Fruit fly (Drosophila melanogaster) whole organism, embryonic: ENCODE measurements around the gene CG17177.

ENCODE experiments used
- CG10654 ChIP-seq: fragments of 200-800 bp; sonication (Bioruptor generic); optimal IDR thresholded peaks from 2 replicates; lab custom pipeline; 2016; ENCODE audit warnings: missing biosample characterization, missing genetic modification characterization
- CG10959 ChIP-seq: fragments of 200-800 bp; sonication (Bioruptor generic); IDR thresholded peaks from 2 replicates; pipeline ENCODE4 v1.3.6; 2022; ENCODE audit warnings: missing biosample characterization, missing genetic modification characterization
- CG11247 ChIP-seq: fragments of 200-800 bp; sonication (Bioruptor generic); IDR thresholded peaks from 2 replicates; pipeline ENCODE4 v1.3.6; 2022; ENCODE audit warnings: missing biosample characterization, missing genetic modification characterization
- CG12236 ChIP-seq: fragments of 200-800 bp; sonication (Bioruptor generic); optimal IDR thresholded peaks from 2 replicates; lab custom pipeline; 2016; ENCODE audit warnings: missing biosample characterization, missing genetic modification characterization
- CG12299 ChIP-seq: fragments of 200-800 bp; sonication (Bioruptor generic); optimal IDR thresholded peaks from 2 replicates; lab custom pipeline; 2018; ENCODE audit warnings: missing biosample characterization, mild to moderate bottlenecking, missing genetic modification characterization
- CG12744 ChIP-seq: fragments of 200-800 bp; sonication (Bioruptor generic); optimal IDR thresholded peaks from 2 replicates; lab custom pipeline; 2016; ENCODE audit warnings: missing biosample characterization, missing genetic modification characterization
- CG13775 ChIP-seq: fragments of 200-800 bp; sonication (Bioruptor generic); optimal IDR thresholded peaks from 3 replicates; lab custom pipeline; 2017; ENCODE audit warnings: missing biosample characterization, mild to moderate bottlenecking, missing genetic modification characterization
- CG13894 ChIP-seq: fragments of 200-800 bp; sonication (Bioruptor generic); optimal IDR thresholded peaks from 3 replicates; lab custom pipeline; 2018; ENCODE audit warnings: missing biosample characterization, mild to moderate bottlenecking, missing genetic modification characterization, moderate library complexity
- CG16813 ChIP-seq: fragments of 200-800 bp; sonication (Bioruptor generic); IDR thresholded peaks from 3 replicates; pipeline ENCODE4 v1.3.6; 2022; ENCODE audit warnings: missing biosample characterization, missing genetic modification characterization; ENCODE audit not compliant: partially characterized antibody
- CG3163 ChIP-seq: fragments of 200-800 bp; sonication (Bioruptor generic); optimal IDR thresholded peaks from 3 replicates; lab custom pipeline; 2016; ENCODE audit warnings: missing biosample characterization, missing genetic modification characterization
- CG32532 ChIP-seq: fragments of 200-800 bp; sonication (Bioruptor generic); IDR thresholded peaks from 2 replicates; pipeline ENCODE4 v1.3.6; 2022; ENCODE audit warnings: missing biosample characterization, missing genetic modification characterization
- CG34224 ChIP-seq: fragments of 200-800 bp; sonication (Bioruptor generic); IDR thresholded peaks from 3 replicates; pipeline ENCODE4 v1.3.6; 2022; ENCODE audit warnings: missing biosample characterization, missing genetic modification characterization; ENCODE audit not compliant: partially characterized antibody
- CG3847 ChIP-seq: fragments of 200-800 bp; sonication (Bioruptor generic); IDR thresholded peaks from 2 replicates; pipeline ENCODE4 v1.3.6; 2022; ENCODE audit warnings: missing biosample characterization, missing genetic modification characterization
- CG43689 ChIP-seq: fragments of 200-800 bp; sonication (Bioruptor generic); IDR thresholded peaks from 2 replicates; pipeline ENCODE4 v1.3.6; 2022; ENCODE audit warnings: missing biosample characterization, missing genetic modification characterization
- CG6272 ChIP-seq: fragments of 200-800 bp; sonication (Bioruptor generic); IDR thresholded peaks from 2 replicates; pipeline ENCODE4 v1.3.6; 2022; ENCODE audit warnings: missing biosample characterization, missing genetic modification characterization
- CG6689 ChIP-seq: fragments of 200-800 bp; sonication (Bioruptor generic); IDR thresholded peaks from 2 replicates; pipeline ENCODE4 v1.3.6; 2022; ENCODE audit warnings: missing biosample characterization, missing genetic modification characterization
- CG7786 ChIP-seq: fragments of 200-800 bp; sonication (Bioruptor generic); optimal IDR thresholded peaks from 2 replicates; lab custom pipeline; 2016; ENCODE audit warnings: missing biosample characterization, missing genetic modification characterization
- CG9609 ChIP-seq: fragments of 200-800 bp; sonication (Bioruptor generic); optimal IDR thresholded peaks from 3 replicates; lab custom pipeline; 2016; ENCODE audit warnings: missing biosample characterization, missing genetic modification characterization
- CG9932 ChIP-seq: fragments of 200-800 bp; sonication (Bioruptor generic); IDR thresholded peaks from 2 replicates; pipeline ENCODE4 v1.3.6; 2022; ENCODE audit warnings: missing biosample characterization, missing genetic modification characterization
- Drgx ChIP-seq: fragments of 200-800 bp; sonication (Bioruptor generic); IDR thresholded peaks from 2 replicates; pipeline ENCODE4 v1.3.6; 2022; ENCODE audit warnings: missing biosample characterization, missing genetic modification characterization
- Fer1 ChIP-seq: fragments of 200-800 bp; sonication (Bioruptor generic); optimal IDR thresholded peaks from 2 replicates; lab custom pipeline; 2017; ENCODE audit warnings: missing biosample characterization, mild to moderate bottlenecking, missing genetic modification characterization
- H2.0 ChIP-seq: fragments of 200-800 bp; sonication (Bioruptor generic); IDR thresholded peaks from 2 replicates; pipeline ENCODE4 v1.3.6; 2022; ENCODE audit warnings: missing biosample characterization, missing genetic modification characterization
- HLH3B ChIP-seq: fragments of 200-800 bp; sonication (Bioruptor generic); IDR thresholded peaks from 2 replicates; pipeline ENCODE4 v1.3.6; 2022; ENCODE audit warnings: missing biosample characterization, missing genetic modification characterization
- HmgZ ChIP-seq: fragments of 200-800 bp; sonication (Bioruptor generic); optimal IDR thresholded peaks from 2 replicates; lab custom pipeline; 2018; ENCODE audit warnings: missing biosample characterization, mild to moderate bottlenecking, missing genetic modification characterization
- Hmx ChIP-seq: fragments of 200-800 bp; sonication (Bioruptor generic); optimal IDR thresholded peaks from 2 replicates; lab custom pipeline; 2016; ENCODE audit warnings: missing biosample characterization, missing genetic modification characterization
- Hr51 ChIP-seq, 2 experiments: fragments of 200-800 bp; sonication (Bioruptor generic); optimal IDR thresholded peaks; 2 replicates in 1 of 2; 3 replicates in 1 of 2; lab custom pipeline; 2016 to 2018; ENCODE audit warnings: missing biosample characterization in 2 of 2, missing genetic modification characterization in 2 of 2, mild to moderate bottlenecking in 1 of 2, moderate library complexity in 1 of 2
- Oaz ChIP-seq: fragments of 200-800 bp; sonication (Bioruptor generic); IDR thresholded peaks from 2 replicates; pipeline ENCODE4 v1.3.6; 2022; ENCODE audit warnings: missing biosample characterization, missing genetic modification characterization
- Pdp1 ChIP-seq, 2 experiments: fragments of 200-800 bp; sonication (Bioruptor generic); optimal IDR thresholded peaks; 3 replicates each; lab custom pipeline; 2016; ENCODE audit warnings: missing biosample characterization in 2 of 2, missing genetic modification characterization in 2 of 2, mild to moderate bottlenecking in 1 of 2, moderate library complexity in 1 of 2
- Trl ChIP-seq, 3 experiments: fragments of >200 bp in 2 of 3; fragments of 200-800 bp in 1 of 3; sonication (Bioruptor generic) in 1 of 3; optimal IDR thresholded peaks; 2 replicates in 1 of 3; 3 replicates in 2 of 3; lab custom pipeline; 2016 to 2017; ENCODE audit warnings: missing biosample characterization in 1 of 3, missing genetic modification characterization in 1 of 3
- Usf ChIP-seq: fragments of 200-800 bp; sonication (Bioruptor generic); optimal IDR thresholded peaks from 2 replicates; lab custom pipeline; 2017; ENCODE audit warnings: missing genotype, missing biosample characterization, missing genetic modification characterization
- abd-A ChIP-seq: fragments of 200-800 bp; sonication (Bioruptor generic); optimal IDR thresholded peaks from 3 replicates; lab custom pipeline; 2019; ENCODE audit warnings: missing biosample characterization, mild to moderate bottlenecking, missing genetic modification characterization, moderate library complexity
- ato ChIP-seq: fragments of 200-800 bp; sonication (Bioruptor generic); IDR thresholded peaks from 2 replicates; pipeline ENCODE4 v1.3.6; 2022; ENCODE audit warnings: missing biosample characterization, missing genetic modification characterization; ENCODE audit not compliant: partially characterized antibody
- az2 ChIP-seq: fragments of 200-800 bp; sonication (Bioruptor generic); optimal IDR thresholded peaks from 3 replicates; lab custom pipeline; 2016; ENCODE audit warnings: missing biosample characterization, missing genetic modification characterization
- chn ChIP-seq: fragments of 200-800 bp; sonication (Bioruptor generic); optimal IDR thresholded peaks from 2 replicates; lab custom pipeline; 2016; ENCODE audit warnings: missing biosample characterization, missing genetic modification characterization
- crp ChIP-seq, 2 experiments: fragments of 200-800 bp; sonication (Bioruptor generic); optimal IDR thresholded peaks; 2 replicates in 1 of 2; 3 replicates in 1 of 2; lab custom pipeline; 2017; ENCODE audit warnings: missing biosample characterization in 2 of 2, missing genetic modification characterization in 2 of 2, mild to moderate bottlenecking in 1 of 2, moderate library complexity in 1 of 2
- lola ChIP-seq, 3 experiments: fragments of >200 bp in 2 of 3; fragments of 200-800 bp in 1 of 3; sonication (Bioruptor generic) in 1 of 3; optimal IDR thresholded peaks; 2 replicates each; lab custom pipeline; 2017 to 2019; ENCODE audit warnings: missing biosample characterization in 3 of 3, missing genetic modification characterization in 3 of 3, mild to moderate bottlenecking in 1 of 3, moderate library complexity in 1 of 3
- odd ChIP-seq: fragments of 200-800 bp; sonication (Bioruptor generic); optimal IDR thresholded peaks from 2 replicates; lab custom pipeline; 2017; ENCODE audit warnings: missing biosample characterization, mild to moderate bottlenecking, missing genetic modification characterization
- repo ChIP-seq: fragments of 200-800 bp; sonication (Bioruptor generic); optimal IDR thresholded peaks from 2 replicates; lab custom pipeline; 2016; ENCODE audit warnings: missing biosample characterization, missing genetic modification characterization
- ro ChIP-seq: fragments of 200-800 bp; sonication (Bioruptor generic); IDR thresholded peaks from 2 replicates; pipeline ENCODE4 v1.3.6; 2022; ENCODE audit warnings: missing biosample characterization, missing genetic modification characterization
- scrt ChIP-seq: fragments of 200-800 bp; sonication (Bioruptor generic); optimal IDR thresholded peaks from 2 replicates; lab custom pipeline; 2018; ENCODE audit warnings: missing biosample characterization, mild to moderate bottlenecking, missing genetic modification characterization, moderate library complexity
- sd ChIP-seq: fragments of 200-800 bp; sonication (Bioruptor generic); optimal IDR thresholded peaks from 3 replicates; lab custom pipeline; 2018; ENCODE audit warnings: missing biosample characterization, mild to moderate bottlenecking, missing genetic modification characterization, moderate library complexity
- slp2 ChIP-seq: fragments of 200-800 bp; sonication (Bioruptor generic); optimal IDR thresholded peaks from 2 replicates; lab custom pipeline; 2016; ENCODE audit warnings: missing biosample characterization, missing genetic modification characterization
- sqz ChIP-seq: fragments of 200-800 bp; sonication (Bioruptor generic); optimal IDR thresholded peaks from 3 replicates; lab custom pipeline; 2018; ENCODE audit warnings: missing biosample characterization, mild to moderate bottlenecking, missing genetic modification characterization
- tll ChIP-seq, 2 experiments: fragments of 200-800 bp in 1 of 2; fragments of >200 bp in 1 of 2; sonication (Bioruptor generic) in 1 of 2; optimal IDR thresholded peaks; 2 replicates each; lab custom pipeline; 2017 to 2019; ENCODE audit warnings: missing biosample characterization in 2 of 2, missing genetic modification characterization in 2 of 2, mild to moderate bottlenecking in 1 of 2, moderate library complexity in 1 of 2
- twi ChIP-seq: fragments of 200-800 bp; optimal IDR thresholded peaks from 2 replicates; lab custom pipeline; 2019; ENCODE audit warnings: missing biosample characterization, mild to moderate bottlenecking, missing genetic modification characterization, moderate library complexity
- unc-4 ChIP-seq: fragments of 200-800 bp; sonication (Bioruptor generic); IDR thresholded peaks from 2 replicates; pipeline ENCODE4 v1.3.6; 2022; ENCODE audit warnings: missing biosample characterization, missing genetic modification characterization; ENCODE audit not compliant: partially characterized antibody
- z ChIP-seq: fragments of 200-800 bp; sonication (Bioruptor generic); IDR thresholded peaks from 3 replicates; pipeline ENCODE4 v1.3.6; 2022; ENCODE audit warnings: missing biosample characterization, missing genetic modification characterization
- zf30C ChIP-seq: fragments of 200-800 bp; sonication (Bioruptor generic); optimal IDR thresholded peaks from 3 replicates; lab custom pipeline; 2018; ENCODE audit warnings: missing biosample characterization, mild to moderate bottlenecking, missing genetic modification characterization

Gene CG17177

DNA sequence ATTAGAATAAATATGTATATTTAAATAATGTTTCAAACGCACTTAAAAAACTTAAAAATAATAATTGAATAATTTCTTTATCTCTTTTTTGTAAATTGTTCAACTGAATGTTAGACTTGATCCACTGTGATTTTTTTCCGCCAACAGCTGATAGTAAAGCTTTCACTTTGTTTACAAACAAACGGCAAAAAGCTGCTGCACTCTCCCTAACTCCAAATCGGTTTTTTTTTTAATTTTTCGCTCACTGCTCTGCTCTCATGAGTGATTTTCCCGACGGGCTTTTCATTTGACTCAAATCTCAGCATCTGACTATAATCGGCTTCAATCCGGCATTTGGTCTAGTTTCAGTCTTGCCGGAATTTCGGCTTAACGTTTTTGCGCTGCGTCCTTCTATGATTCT, 20.0 kb downstream of the CG17177 start:
- TF ChIP-seq CG11247 (no peak), unc-4 (GFP tag; lab: Robert Waterston, UW) (0 out of 2 replicates have a peak, but pooled peaks have one; percentile 20), Oaz (GFP tag; lab: Robert Waterston, UW) (no peak), ato (GFP tag; lab: Robert Waterston, UW) (no peak), Hmx (GFP tag; lab: Kevin White, UChicago) (no peak), CG34224 (no peak), Drgx (GFP tag; lab: Robert Waterston, UW) (peak; percentile 37; the same call in 1 of the 2 replicates), sd (no peak), Usf (GFP tag; lab: Kevin White, UChicago) (no peak), scrt (GFP tag; lab: Kevin White, UChicago) (peak; percentile 2), crp (GFP tag; optimal IDR thresholded peaks at IDR 0.05; lab: Kevin White, UChicago) (peak in 1 of 2 experiments; percentile 17), Hr51 (GFP tag; optimal IDR thresholded peaks at IDR 0.05; lab: Kevin White, UChicago) (no peak), Trl (optimal IDR thresholded peaks at IDR 0.05; lab: Kevin White, UChicago) (peak; percentile 21 to 25), Trl (GFP tag; optimal IDR thresholded peaks at IDR 0.05; lab: Kevin White, UChicago) (no peak), sqz (peak; percentile 77), abd-A (peak; percentile 5), HLH3B (no peak), slp2 (GFP tag; lab: Kevin White, UChicago) (no peak), z (peak; percentile 94)

DNA sequence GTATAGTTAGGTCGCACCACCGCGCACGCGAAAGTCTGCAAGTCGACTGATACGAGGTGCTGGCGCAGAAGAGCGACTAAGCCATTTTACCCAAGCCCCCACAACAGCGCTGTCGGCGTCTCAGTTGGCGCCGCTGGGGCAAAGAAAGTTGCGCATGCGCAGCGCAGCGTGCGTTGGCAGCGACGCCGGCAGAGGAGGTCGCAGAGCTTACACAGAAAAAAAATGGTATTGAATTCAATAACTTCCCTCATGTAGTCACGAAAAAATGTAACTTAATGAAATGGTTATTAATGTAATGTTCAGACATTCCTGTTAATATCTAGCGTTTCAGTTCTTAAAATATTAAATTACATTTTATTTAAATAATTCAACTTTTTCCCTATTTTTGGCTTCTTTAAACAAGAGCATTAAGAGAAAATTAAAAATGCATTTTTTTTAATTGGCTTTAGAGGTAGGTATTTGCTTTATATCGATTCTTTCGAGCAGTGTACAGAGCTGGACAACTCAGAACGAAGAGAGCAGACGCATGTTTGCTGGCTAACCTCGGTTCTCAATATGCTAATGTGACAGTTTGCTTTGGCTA, 23.3 kb downstream of the CG17177 start, which contains the start of gene CG4914:
TSS of gene CG4914 (minus strand) at position 51 of the 583 bp plus-strand sequence.
- TF ChIP-seq Pdp1 (GFP tag; optimal IDR thresholded peaks at IDR 0.05; lab: Kevin White, UChicago) (peak in 1 of 2 experiments; percentile 30), CG12744 (GFP tag; lab: Kevin White, UChicago) (no peak), lola (GFP tag; optimal IDR thresholded peaks at IDR 0.05; lab: Kevin White, UChicago) (peak in 1 of 3 experiments; percentile 96), CG9932 (peak; percentile 37; the same call in 1 of the 2 replicates), CG7786 (GFP tag; lab: Kevin White, UChicago) (no peak), repo (no peak), CG12236 (GFP tag; lab: Kevin White, UChicago) (no peak), twi (tag; lab: Kevin White, UChicago) (peak; percentile 79), CG3847 (GFP tag; lab: Robert Waterston, UW) (peak; percentile 62), CG32532 (GFP tag; lab: Robert Waterston, UW) (peak; percentile 64), ato (GFP tag; lab: Robert Waterston, UW) (no peak), zf30C (GFP tag; lab: Kevin White, UChicago) (peak; percentile 50), ro (GFP tag; lab: Robert Waterston, UW) (peak; percentile 55; the same call in 1 of the 2 replicates), CG12299 (no peak), CG13894 (tag; lab: Kevin White, UChicago) (no peak), tll (GFP tag; optimal IDR thresholded peaks at IDR 0.05; lab: Kevin White, UChicago) (no peak), CG43689 (GFP tag; lab: Robert Waterston, UW) (no peak), HmgZ (tag; lab: Kevin White, UChicago) (peak; percentile 15), CG3163 (GFP tag; lab: Kevin White, UChicago) (no peak), odd (GFP tag; lab: Kevin White, UChicago) (peak; percentile 63), CG6272 (0 out of 2 replicates have a peak, but pooled peaks have one; percentile 34), az2 (GFP tag; lab: Kevin White, UChicago) (peak; percentile 86), CG10654 (GFP tag; lab: Kevin White, UChicago) (peak; percentile 56), Fer1 (GFP tag; lab: Kevin White, UChicago) (peak; percentile 60), CG13775 (peak; percentile 79), CG16813 (GFP tag; lab: Robert Waterston, UW) (0 out of 3 replicates have a peak, but pooled peaks have one; percentile 30), chn (peak; percentile 14), H2.0 (GFP tag; lab: Robert Waterston, UW) (peak; percentile 60; the same call in 1 of the 2 replicates), CG6689 (peak; percentile 77), CG10959 (peak; percentile 49; the same call in 1 of the 2 replicates), CG9609 (no peak)
